Fruit fly (Drosophila melanogaster): ENCODE measurements around the gene Pp2A-29B.

Gene Pp2A-29B

dm6 chr2L:8382646-8383045 lies 16.8 kb downstream of the Pp2A-29B start, which contains the start of the genes CG13392 and Rcd4 (continued):
- no peak for TF ChIP-seq Eip93F (GFP tag; optimal IDR thresholded peaks at IDR 0.05)
- TF ChIP-seq topi (GFP tag; optimal IDR thresholded peaks at IDR 0.05): peak; percentile 76
- TF ChIP-seq cyc (GFP tag; optimal IDR thresholded peaks at IDR 0.05): peak; percentile 77
- peak; percentile 21 for TF ChIP-seq fd85E (GFP tag; optimal IDR thresholded peaks at IDR 0.05)
- peak; percentile 80 for TF ChIP-seq achi (GFP tag; optimal IDR thresholded peaks at IDR 0.05)
- peak; percentile 49 for TF ChIP-seq Smox (GFP tag; optimal IDR thresholded peaks at IDR 0.05)
- TF ChIP-seq CG8119 (GFP tag; IDR thresholded peaks at IDR 0.05): no peak
- TF ChIP-seq CG9139 (GFP tag; optimal IDR thresholded peaks at IDR 0.05): no peak
- no peak for TF ChIP-seq spab (GFP tag; optimal IDR thresholded peaks at IDR 0.05)
- no peak for TF ChIP-seq Hr38 (GFP tag; optimal IDR thresholded peaks at IDR 0.05)
- TF ChIP-seq svp (GFP tag): peak; percentile 47
- peak; percentile 62 for TF ChIP-seq CG10631 (GFP tag; optimal IDR thresholded peaks at IDR 0.05)
- peak; percentile 62 for TF ChIP-seq Sox14 (GFP tag; optimal IDR thresholded peaks at IDR 0.05)
- TF ChIP-seq Gug (GFP tag; IDR thresholded peaks at IDR 0.05): no peak
- peak; percentile 59 for TF ChIP-seq CG7368 (GFP tag; optimal IDR thresholded peaks at IDR 0.05)
- peak; percentile 78 for TF ChIP-seq Eip78C (GFP tag)
- peak in 1 of 2 experiments; percentile 26 for TF ChIP-seq ss (GFP tag; optimal IDR thresholded peaks at IDR 0.05)
- TF ChIP-seq CG1621 (tag; optimal IDR thresholded peaks at IDR 0.05): peak; percentile 70
- no peak for TF ChIP-seq CG6276 (GFP tag; optimal IDR thresholded peaks at IDR 0.05)
- peak; percentile 52 for TF ChIP-seq net (GFP tag; optimal IDR thresholded peaks at IDR 0.05)
- peak; percentile 66 for TF ChIP-seq Hr39 (GFP tag; optimal IDR thresholded peaks at IDR 0.05)
- TF ChIP-seq CG6163 (GFP tag; IDR thresholded peaks at IDR 0.05): peak; percentile 69; the same call in 2 of the 3 replicates
- peak; percentile 15 to 36 for TF ChIP-seq salr (GFP tag; optimal IDR thresholded peaks at IDR 0.05)

dm6 chr2L:8384108-8384601 lies 18.3 kb downstream of the Pp2A-29B start, which contains the start of the genes Dad1 and CG13384:
Gene Dad1, minus strand, starts transcription at chr2L:8384137.
Gene CG13384, plus strand, starts transcription at chr2L:8384455.
- no peak; the same call in 1 of the 3 replicates for TF ChIP-seq CG6163 (GFP tag; IDR thresholded peaks at IDR 0.05)
- TF ChIP-seq svp (GFP tag): peak; percentile 96
- peak; percentile 78 for TF ChIP-seq CG6854 (GFP tag; optimal IDR thresholded peaks at IDR 0.05)
- TF ChIP-seq Sox15 (GFP tag; optimal IDR thresholded peaks at IDR 0.05): peak; percentile 89
- TF ChIP-seq CG11762 (GFP tag; optimal IDR thresholded peaks at IDR 0.05; ENCODE audit: insufficient read depth): peak; percentile 88
- TF ChIP-seq CG8632 (GFP tag; optimal IDR thresholded peaks at IDR 0.05): peak; percentile 93
- TF ChIP-seq fkh (GFP tag; optimal IDR thresholded peaks at IDR 0.05): peak; percentile 68
- peak; percentile 93 for TF ChIP-seq CG34406 (GFP tag; optimal IDR thresholded peaks at IDR 0.05)
- peak; percentile 86 for TF ChIP-seq Sox102F (GFP tag; optimal IDR thresholded peaks at IDR 0.05)
- TF ChIP-seq lz (GFP tag; optimal IDR thresholded peaks at IDR 0.05): peak; percentile 93
- TF ChIP-seq eg (GFP tag; IDR thresholded peaks at IDR 0.05): peak; percentile 94
- peak; percentile 83 for TF ChIP-seq CG6276 (GFP tag; optimal IDR thresholded peaks at IDR 0.05)
- peak; percentile 57 for TF ChIP-seq dac (GFP tag; optimal IDR thresholded peaks at IDR 0.05)
- peak; percentile 92 for TF ChIP-seq Smox (GFP tag; optimal IDR thresholded peaks at IDR 0.05)
- TF ChIP-seq fd59A (GFP tag; optimal IDR thresholded peaks at IDR 0.05): peak; percentile 78
- TF ChIP-seq ss (GFP tag; optimal IDR thresholded peaks at IDR 0.05): peak; percentile 87 to 90
- TF ChIP-seq achi (GFP tag; optimal IDR thresholded peaks at IDR 0.05): peak; percentile 93
- TF ChIP-seq acj6 (GFP tag; optimal IDR thresholded peaks at IDR 0.05): peak; percentile 94
- TF ChIP-seq CG7368 (GFP tag; optimal IDR thresholded peaks at IDR 0.05): peak; percentile 81
- peak; percentile 86 for TF ChIP-seq CG31627 (GFP tag; optimal IDR thresholded peaks at IDR 0.05)
- TF ChIP-seq Eip93F (GFP tag; optimal IDR thresholded peaks at IDR 0.05): peak; percentile 83
- TF ChIP-seq salr (GFP tag; optimal IDR thresholded peaks at IDR 0.05): peak in 1 of 2 experiments; percentile 67
- peak; percentile 80 for TF ChIP-seq spab (GFP tag; optimal IDR thresholded peaks at IDR 0.05)
- TF ChIP-seq CG11294 (GFP tag; IDR thresholded peaks at IDR 0.05): peak; percentile 94
- TF ChIP-seq Lpt (GFP tag; optimal IDR thresholded peaks at IDR 0.05): peak; percentile 86
- TF ChIP-seq CG6808 (GFP tag; optimal IDR thresholded peaks at IDR 0.05): peak; percentile 88
- TF ChIP-seq Hr38 (GFP tag; optimal IDR thresholded peaks at IDR 0.05): no peak
- peak; percentile 77 for TF ChIP-seq vri (GFP tag; optimal IDR thresholded peaks at IDR 0.05)
- TF ChIP-seq cyc (GFP tag; optimal IDR thresholded peaks at IDR 0.05): peak; percentile 89
- TF ChIP-seq esn (GFP tag; optimal IDR thresholded peaks at IDR 0.05): peak; percentile 96
- peak; percentile 87 for TF ChIP-seq net (GFP tag; optimal IDR thresholded peaks at IDR 0.05)
- peak; percentile 93 for TF ChIP-seq CG32006 (GFP tag; optimal IDR thresholded peaks at IDR 0.05)
- TF ChIP-seq Hr4 (GFP tag; optimal IDR thresholded peaks at IDR 0.05): peak; percentile 93
- peak; percentile 91 for TF ChIP-seq Sox14 (GFP tag; optimal IDR thresholded peaks at IDR 0.05)
- peak; percentile 98 for TF ChIP-seq Eip78C (GFP tag)
- TF ChIP-seq CG11902 (GFP tag; optimal IDR thresholded peaks at IDR 0.05): peak; percentile 86
- peak; percentile 61 for TF ChIP-seq CG16779 (tag; optimal IDR thresholded peaks at IDR 0.05)
- peak; percentile 90 for TF ChIP-seq CG15336 (GFP tag; IDR thresholded peaks at IDR 0.05)
- TF ChIP-seq CG10631 (GFP tag; optimal IDR thresholded peaks at IDR 0.05): peak; percentile 91
- peak; percentile 45 for TF ChIP-seq fd85E (GFP tag; optimal IDR thresholded peaks at IDR 0.05)
- peak; percentile 90 for TF ChIP-seq pdm3 (GFP tag; optimal IDR thresholded peaks at IDR 0.05)
